Worm (Caenorhabditis elegans) whole organism, mixed stage, embryonic: Measurements from ENCODE around the gene ZK154.4.

ENCODE experiments used
- M03D4.4 ChIP-seq: sonication (generic microtip); optimal IDR thresholded peaks from 2 replicates; lab custom pipeline; 2017; ENCODE audit warnings: mild to moderate bottlenecking, missing genetic modification characterization, missing compliant biosample characterization
- bed-3 ChIP-seq: fragments of 200-800 bp; sonication (Bioruptor generic); optimal IDR thresholded peaks from 3 replicates; lab custom pipeline; 2018; ENCODE audit warnings: mild to moderate bottlenecking, missing genetic modification characterization, moderate library complexity, missing compliant biosample characterization
- blmp-1 ChIP-seq: fragments of 150-350 bp; optimal IDR thresholded peaks from 2 replicates; lab custom pipeline; 2014; ENCODE audit warnings: missing biosample characterization, missing genetic modification characterization
- ceh-39 ChIP-seq: fragments of 150-350 bp; optimal IDR thresholded peaks from 2 replicates; lab custom pipeline; 2014; ENCODE audit warnings: missing biosample characterization, missing genetic modification characterization
- ceh-43 ChIP-seq: fragments of 200-800 bp; sonication (Bioruptor generic); optimal IDR thresholded peaks from 2 replicates; lab custom pipeline; 2018; ENCODE audit warnings: mild to moderate bottlenecking, missing genetic modification characterization, moderate library complexity, missing compliant biosample characterization
- ceh-83 ChIP-seq: fragments of 200-800 bp; sonication (Bioruptor generic); optimal IDR thresholded peaks from 2 replicates; lab custom pipeline; 2018; ENCODE audit warnings: mild to moderate bottlenecking, missing genetic modification characterization, missing compliant biosample characterization
- ces-1 ChIP-seq: fragments of 150-350 bp; optimal IDR thresholded peaks from 2 replicates; lab custom pipeline; 2014; ENCODE audit warnings: missing biosample characterization, missing genetic modification reagents, missing genetic modification characterization
- cnd-1 ChIP-seq: fragments of 200-800 bp; sonication (Bioruptor generic); optimal IDR thresholded peaks from 2 replicates; lab custom pipeline; 2018; ENCODE audit warnings: mild to moderate bottlenecking, missing genetic modification characterization, missing compliant biosample characterization
- drap-1 ChIP-seq: fragments of 200-800 bp; sonication (Bioruptor generic); optimal IDR thresholded peaks from 3 replicates; lab custom pipeline; 2018; ENCODE audit warnings: mild to moderate bottlenecking, missing genetic modification characterization, missing compliant biosample characterization
- elt-1 ChIP-seq: sonication (generic microtip); optimal IDR thresholded peaks from 2 replicates; lab custom pipeline; 2017; ENCODE audit warnings: missing genetic modification characterization, mild to moderate bottlenecking, missing compliant biosample characterization, antibody characterized with exemption, moderate library complexity, borderline replicate concordance; ENCODE audit not compliant: insufficient read depth
- elt-3 ChIP-seq: fragments of 150-350 bp; optimal IDR thresholded peaks from 2 replicates; lab custom pipeline; 2014; ENCODE audit warnings: missing biosample characterization, missing genetic modification characterization
- flh-1 ChIP-seq: fragments of 200-800 bp; sonication (Bioruptor generic); optimal IDR thresholded peaks from 2 replicates; lab custom pipeline; 2018; ENCODE audit warnings: mild to moderate bottlenecking, missing genetic modification characterization, moderate library complexity, missing compliant biosample characterization
- ham-2 ChIP-seq: fragments of 200-800 bp; sonication (Bioruptor generic); optimal IDR thresholded peaks from 2 replicates; lab custom pipeline; 2018; ENCODE audit warnings: mild to moderate bottlenecking, missing genetic modification characterization, missing compliant biosample characterization
- hlh-1 ChIP-seq: fragments of 150-350 bp; optimal IDR thresholded peaks from 2 replicates; lab custom pipeline; 2014; ENCODE audit warnings: missing biosample characterization, missing genetic modification reagents, missing genetic modification characterization
- lin-13 ChIP-seq: fragments of 150-350 bp; optimal IDR thresholded peaks from 2 replicates; lab custom pipeline; 2014; ENCODE audit warnings: missing biosample characterization, missing genetic modification characterization
- lin-32 ChIP-seq: fragments of 200-800 bp; sonication (Bioruptor generic); optimal IDR thresholded peaks from 2 replicates; lab custom pipeline; 2018; ENCODE audit warnings: mild to moderate bottlenecking, missing genetic modification characterization, missing compliant biosample characterization
- lsy-2 ChIP-seq: fragments of 150-350 bp; optimal IDR thresholded peaks from 2 replicates; lab custom pipeline; 2014; ENCODE audit warnings: missing biosample characterization, missing genetic modification characterization
- mab-5 ChIP-seq: fragments of 150-350 bp; optimal IDR thresholded peaks from 2 replicates; lab custom pipeline; 2014; ENCODE audit warnings: missing biosample characterization, missing genetic modification characterization
- mep-1 ChIP-seq: fragments of 150-350 bp; optimal IDR thresholded peaks from 2 replicates; lab custom pipeline; 2017; ENCODE audit warnings: missing biosample characterization, missing genetic modification reagents, missing genetic modification characterization, inconsistent platforms
- mls-2 ChIP-seq: sonication (generic microtip); optimal IDR thresholded peaks from 2 replicates; lab custom pipeline; 2016; ENCODE audit warnings: mild to moderate bottlenecking, missing genetic modification characterization, moderate library complexity, missing compliant biosample characterization
- nhr-12 ChIP-seq: fragments of 150-350 bp; optimal IDR thresholded peaks from 2 replicates; lab custom pipeline; 2014; ENCODE audit warnings: missing biosample characterization, missing genetic modification characterization
- nhr-2 ChIP-seq: fragments of 150-350 bp; optimal IDR thresholded peaks from 2 replicates; lab custom pipeline; 2014; ENCODE audit warnings: missing biosample characterization, missing genetic modification characterization
- nhr-237 ChIP-seq: fragments of 150-350 bp; optimal IDR thresholded peaks from 2 replicates; lab custom pipeline; 2014; ENCODE audit warnings: missing biosample characterization, missing genetic modification characterization
- nhr-28 ChIP-seq: fragments of 150-350 bp; optimal IDR thresholded peaks from 2 replicates; lab custom pipeline; 2014; ENCODE audit warnings: missing biosample characterization, missing genetic modification characterization
- nhr-76 ChIP-seq: sonication (generic microtip); optimal IDR thresholded peaks from 2 replicates; lab custom pipeline; 2017; ENCODE audit warnings: missing biosample characterization, missing genetic modification characterization
- pha-4 ChIP-seq: fragments of 150-350 bp; optimal IDR thresholded peaks from 2 replicates; lab custom pipeline; 2018; ENCODE audit warnings: missing biosample characterization, missing genetic modification reagents, missing genetic modification characterization
- sem-2 ChIP-seq: fragments of 200-800 bp; sonication (Bioruptor generic); optimal IDR thresholded peaks from 2 replicates; lab custom pipeline; 2018; ENCODE audit warnings: mild to moderate bottlenecking, missing genetic modification characterization, missing compliant biosample characterization
- snpc-4 ChIP-seq: fragments of 150-350 bp; optimal IDR thresholded peaks from 2 replicates; lab custom pipeline; 2014; ENCODE audit warnings: missing biosample characterization, missing genetic modification characterization
- sptf-1 ChIP-seq: sonication (generic microtip); optimal IDR thresholded peaks from 2 replicates; lab custom pipeline; 2017; ENCODE audit warnings: mild to moderate bottlenecking, missing genetic modification characterization, moderate library complexity, missing compliant biosample characterization
- tbx-8 ChIP-seq: fragments of 200-800 bp; sonication (Bioruptor generic); optimal IDR thresholded peaks from 2 replicates; lab custom pipeline; 2018; ENCODE audit warnings: mild to moderate bottlenecking, missing genetic modification characterization, moderate library complexity, missing compliant biosample characterization
- unc-120 ChIP-seq: sonication (generic microtip); optimal IDR thresholded peaks from 2 replicates; lab custom pipeline; 2017; ENCODE audit warnings: missing genetic modification characterization, missing compliant biosample characterization; ENCODE audit not compliant: poor library complexity, severe bottlenecking
- unc-39 ChIP-seq: fragments of 150-350 bp; optimal IDR thresholded peaks from 2 replicates; lab custom pipeline; 2014; ENCODE audit warnings: missing biosample characterization, missing genetic modification characterization
- unc-62 ChIP-seq: fragments of 150-350 bp; optimal IDR thresholded peaks from 2 replicates; lab custom pipeline; 2014; ENCODE audit warnings: missing biosample characterization, missing genetic modification reagents, missing genetic modification characterization
- zip-8 ChIP-seq: fragments of 150-350 bp; optimal IDR thresholded peaks from 2 replicates; lab custom pipeline; 2014; ENCODE audit warnings: missing biosample characterization, missing genetic modification characterization
- ztf-11 ChIP-seq: fragments of 150-350 bp; optimal IDR thresholded peaks from 2 replicates; lab custom pipeline; 2014; ENCODE audit warnings: missing biosample characterization, missing genetic modification characterization

Gene ZK154.4

ce11 chrX:7798248-7799020 lies 16.2 kb upstream of the ZK154.4 start, which contains the start of gene adm-4:
Gene adm-4 (minus strand): TSS chrX:7798298.
- TF ChIP-seq hlh-1 (tag; lab: Kevin White, UChicago), result no peak
- peak; percentile 17 for TF ChIP-seq ces-1 (GFP tag; lab: Kevin White, UChicago)

DNA sequence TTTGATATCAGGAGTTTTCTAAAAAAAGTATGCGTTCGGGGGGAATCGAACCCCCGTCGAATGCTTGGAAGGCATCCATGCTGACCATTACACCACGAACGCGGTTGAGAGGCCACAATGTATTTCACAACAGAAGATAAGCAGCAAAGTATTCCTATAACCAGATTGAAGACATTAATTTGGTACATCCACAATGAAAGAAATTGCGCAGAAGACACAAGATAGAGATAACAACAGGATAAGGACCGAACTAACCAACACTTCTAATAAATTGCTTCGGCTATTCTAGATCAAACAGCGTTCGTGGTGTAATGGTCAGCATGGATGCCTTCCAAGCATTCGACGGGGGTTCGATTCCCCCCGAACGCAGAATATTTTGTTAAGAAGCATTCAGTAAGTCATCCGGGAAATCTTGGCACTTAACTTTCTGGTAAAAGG lies 12.1 kb upstream of the ZK154.4 start:
- TF ChIP-seq ceh-43 (peak; percentile 6), hlh-1 (tag; lab: Kevin White, UChicago) (no peak), ceh-39 (tag; lab: Kevin White, UChicago) (no peak), ztf-11 (tag; lab: Kevin White, UChicago) (no peak), lin-13 (tag; lab: Kevin White, UChicago) (no peak), snpc-4 (tag; lab: Kevin White, UChicago) (no peak), ces-1 (GFP tag; lab: Kevin White, UChicago) (no peak), lsy-2 (tag; lab: Kevin White, UChicago) (no peak), elt-3 (tag; lab: Kevin White, UChicago) (no peak), ceh-83 (GFP tag; lab: Kevin White, UChicago) (peak; percentile 62), mep-1 (tag; lab: Kevin White, UChicago) (no peak), nhr-28 (tag; lab: Kevin White, UChicago) (no peak), M03D4.4 (tag; lab: Kevin White, UChicago) (peak; percentile 69), nhr-2 (tag; lab: Kevin White, UChicago) (no peak), mab-5 (tag; lab: Kevin White, UChicago) (no peak), tbx-8 (GFP tag; lab: Kevin White, UChicago) (peak; percentile 26), unc-62 (GFP tag; lab: Kevin White, UChicago) (no peak), bed-3 (GFP tag; lab: Kevin White, UChicago) (no peak), unc-39 (tag; lab: Kevin White, UChicago) (no peak), sptf-1 (tag; lab: Kevin White, UChicago) (peak; percentile 48), elt-1 (tag; lab: Kevin White, UChicago) (no peak), nhr-237 (no peak), zip-8 (no peak), drap-1 (GFP tag; lab: Kevin White, UChicago) (peak; percentile 20), sem-2 (GFP tag; lab: Kevin White, UChicago) (peak; percentile 19), nhr-12 (tag; lab: Kevin White, UChicago) (no peak), lin-32 (GFP tag; lab: Kevin White, UChicago) (peak; percentile 28), flh-1 (GFP tag; lab: Kevin White, UChicago) (no peak), cnd-1 (tag; lab: Kevin White, UChicago) (peak; percentile 46), nhr-76 (tag; lab: Kevin White, UChicago) (no peak), ham-2 (peak; percentile 51), mls-2 (tag; lab: Kevin White, UChicago) (peak; percentile 19), blmp-1 (no peak), unc-120 (peak; percentile 41), pha-4 (tag; lab: Kevin White, UChicago) (no peak)
- TF ChIP-seq, all 35 proteins: peak for 12

ce11 chrX:7793377-7794041 lies 11.3 kb upstream of the ZK154.4 start, which contains the start of gene ZK154.6:
Gene ZK154.6 (minus strand): TSS chrX:7793563.
- TF ChIP-seq blmp-1 (peak; percentile 95), ces-1 (GFP tag; lab: Kevin White, UChicago) (peak; percentile 47), mep-1 (tag; lab: Kevin White, UChicago) (no peak)
